Worm (Caenorhabditis elegans): ENCODE measurements around the gene C16C8.27.

Gene C16C8.27

DNA sequence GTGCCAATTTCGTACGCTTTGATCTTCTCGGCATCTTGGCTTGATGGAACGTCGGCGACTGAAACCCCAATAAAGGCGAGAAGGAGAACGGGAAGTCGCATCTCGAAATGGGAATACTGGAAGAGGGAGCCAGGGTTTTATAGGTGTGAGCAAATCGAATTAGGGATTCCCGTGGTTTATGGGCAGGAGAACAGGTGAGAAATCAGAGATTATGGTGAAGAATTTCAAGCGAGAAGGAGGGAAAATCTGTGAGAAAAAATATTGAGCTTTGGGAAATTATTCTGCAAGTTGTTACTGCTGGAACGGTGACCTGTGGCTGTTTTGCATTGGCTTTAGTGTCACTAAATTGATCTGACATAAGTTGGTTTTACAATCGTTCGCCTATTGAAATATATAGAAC, 30.1 kb downstream of the C16C8.27 start, which contains the start of gene Y49F6B.13:
TSS of gene Y49F6B.13 (minus strand) at position 101 of the 400 bp plus-strand sequence.
- no peak for TF ChIP-seq ceh-8 (GFP tag; optimal IDR thresholded peaks at IDR 0.05)
- TF ChIP-seq grh-1 (GFP tag; IDR thresholded peaks at IDR 0.05), result no peak
- no peak for TF ChIP-seq hpl-2 (GFP tag; optimal IDR thresholded peaks at IDR 0.05)
- no peak for TF ChIP-seq efl-1 (optimal IDR thresholded peaks at IDR 0.05)
- peak in 1 of 2 experiments; percentile 47 for TF ChIP-seq efl-1 (GFP tag; optimal IDR thresholded peaks at IDR 0.05 in 1 of 2)
- TF ChIP-seq lin-13 (GFP tag; optimal IDR thresholded peaks at IDR 0.05), result no peak
- TF ChIP-seq Y116A8C.19 (tag; optimal IDR thresholded peaks at IDR 0.05; ENCODE audit: borderline replicate concordance), result no peak

DNA sequence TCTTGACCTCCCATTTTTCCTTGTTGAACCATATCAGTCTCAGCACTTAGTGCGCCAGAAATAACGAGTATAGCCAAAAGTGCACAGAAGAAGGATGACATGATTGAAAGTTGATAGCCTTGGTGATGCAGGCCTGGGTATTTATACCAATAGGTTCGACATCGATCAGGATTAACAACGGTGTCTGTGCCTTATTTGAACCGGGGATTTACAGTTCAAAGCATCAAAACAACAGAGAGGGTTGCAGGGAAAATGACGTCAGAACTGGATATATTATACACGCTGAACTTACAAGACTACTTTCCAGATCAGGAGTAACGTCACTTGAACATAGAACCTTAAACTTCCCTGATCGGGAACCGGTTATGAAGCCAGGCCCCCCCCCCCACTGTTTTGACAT, 30.8 kb downstream of the C16C8.27 start, which contains the start of gene Y49F6B.12:
TSS of gene Y49F6B.12 (minus strand) at position 101 of the 400 bp plus-strand sequence.
- TF ChIP-seq alr-1 (tag; optimal IDR thresholded peaks at IDR 0.05; ENCODE audit: borderline replicate concordance), result no peak
- TF ChIP-seq nhr-84 (tag; optimal IDR thresholded peaks at IDR 0.05), result no peak
- no peak for TF ChIP-seq nhr-237 (tag; optimal IDR thresholded peaks at IDR 0.05)
- TF ChIP-seq tlp-1 (tag; optimal IDR thresholded peaks at IDR 0.05), result no peak
- TF ChIP-seq vab-15 (tag; optimal IDR thresholded peaks at IDR 0.05), result no peak
- no peak for TF ChIP-seq lsy-2 (tag; optimal IDR thresholded peaks at IDR 0.05)
- TF ChIP-seq nhr-76 (tag; optimal IDR thresholded peaks at IDR 0.05), result no peak
- no peak for TF ChIP-seq ceh-88 (GFP tag; IDR thresholded peaks at IDR 0.05)
- TF ChIP-seq skn-1 (tag; optimal IDR thresholded peaks at IDR 0.05), result no peak
- TF ChIP-seq nhr-77 (tag; optimal IDR thresholded peaks at IDR 0.05), result no peak
- TF ChIP-seq lin-15B (tag; optimal IDR thresholded peaks at IDR 0.05), result no peak
- no peak for TF ChIP-seq ceh-63 (GFP tag; optimal IDR thresholded peaks at IDR 0.05)
- TF ChIP-seq unc-86 (tag; optimal IDR thresholded peaks at IDR 0.05), result no peak
- TF ChIP-seq fkh-8 (tag; optimal IDR thresholded peaks at IDR 0.05), result no peak
- TF ChIP-seq ceh-82 (tag; optimal IDR thresholded peaks at IDR 0.05), result no peak
- TF ChIP-seq lin-13 (GFP tag; optimal IDR thresholded peaks at IDR 0.05), result no peak
- no peak for TF ChIP-seq mdl-1 (tag; optimal IDR thresholded peaks at IDR 0.05)
- no peak for TF ChIP-seq xbp-1 (tag; optimal IDR thresholded peaks at IDR 0.05)
- no peak for TF ChIP-seq fkh-10 (GFP tag; optimal IDR thresholded peaks at IDR 0.05)
- no peak for TF ChIP-seq egl-27 (tag; optimal IDR thresholded peaks at IDR 0.05)

DNA sequence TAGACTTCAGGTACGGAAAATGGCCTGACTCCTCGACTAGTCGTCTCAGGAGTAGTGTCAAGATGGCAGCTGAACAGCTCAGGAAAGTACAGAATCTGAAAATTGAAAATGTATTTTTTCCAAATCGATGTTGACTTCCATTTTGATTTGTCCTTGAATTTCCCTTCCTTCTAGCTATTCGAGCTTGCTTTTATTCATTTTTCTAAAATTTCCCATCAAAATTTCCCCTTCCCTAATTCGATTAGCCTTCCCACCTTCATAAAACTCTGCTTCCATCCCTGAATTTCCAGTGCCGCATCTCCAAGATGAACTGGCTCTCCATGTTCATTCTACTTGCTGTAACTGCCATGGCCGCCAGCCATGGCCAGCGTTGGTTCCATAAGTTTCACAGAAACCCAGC, 31.3 kb downstream of the C16C8.27 start, which contains the start of gene Y49F6B.6:
TSS of gene Y49F6B.6 (plus strand) at position 301 of the 400 bp plus-strand sequence.
- TF ChIP-seq snu-23 (GFP tag; optimal IDR thresholded peaks at IDR 0.05) (no peak), alr-1 (tag; optimal IDR thresholded peaks at IDR 0.05; ENCODE audit: borderline replicate concordance) (no peak), pqm-1 (tag; optimal IDR thresholded peaks at IDR 0.05) (no peak), C34B4.2 (tag; optimal IDR thresholded peaks at IDR 0.05) (no peak), dsc-1 (tag; optimal IDR thresholded peaks at IDR 0.05) (no peak), unc-86 (tag; optimal IDR thresholded peaks at IDR 0.05) (no peak)

DNA sequence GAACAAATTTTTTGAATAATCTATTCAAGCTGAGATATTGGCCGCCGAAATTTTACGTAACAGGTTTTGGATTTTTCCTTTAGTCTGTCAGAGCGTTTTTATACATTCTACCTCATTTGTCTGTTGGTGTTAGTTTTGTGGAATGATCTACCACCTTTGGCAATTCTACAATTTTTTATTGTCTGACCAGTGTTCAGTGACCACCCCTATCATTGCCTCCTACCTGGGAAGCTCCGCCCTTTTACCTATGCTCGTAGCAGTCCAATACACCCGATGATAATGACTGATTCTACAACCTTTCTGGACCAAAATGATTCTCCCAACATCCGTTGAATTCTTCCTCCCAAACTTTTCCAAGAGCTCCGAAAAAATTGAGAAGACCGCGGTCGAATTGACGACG, 32.3 kb downstream of the C16C8.27 start, which contains the start of gene sdz-32:
TSS of gene sdz-32 (plus strand) at position 301 of the 400 bp plus-strand sequence.
- TF ChIP-seq lin-13 (GFP tag; optimal IDR thresholded peaks at IDR 0.05), result no peak
- no peak for TF ChIP-seq nhr-19 (GFP tag; conservative IDR thresholded peaks at IDR 0.05)
- TF ChIP-seq unc-30 (tag; optimal IDR thresholded peaks at IDR 0.05), result no peak
- TF ChIP-seq mef-2 (tag; optimal IDR thresholded peaks at IDR 0.05), result no peak
- no peak for TF ChIP-seq tbx-2 (tag; optimal IDR thresholded peaks at IDR 0.05)
- no peak for TF ChIP-seq unc-86 (tag; optimal IDR thresholded peaks at IDR 0.05)
- no peak for TF ChIP-seq skn-1 (tag; optimal IDR thresholded peaks at IDR 0.05)
- TF ChIP-seq lir-3 (tag; optimal IDR thresholded peaks at IDR 0.05; ENCODE audit: poor library complexity), result no peak
- TF ChIP-seq egl-27 (tag; optimal IDR thresholded peaks at IDR 0.05), result no peak
- TF ChIP-seq pax-3 (tag; optimal IDR thresholded peaks at IDR 0.05), result no peak
- TF ChIP-seq nhr-12 (tag; optimal IDR thresholded peaks at IDR 0.05), result no peak
- TF ChIP-seq unc-62 (GFP tag; optimal IDR thresholded peaks at IDR 0.05), result no peak

Data from whole organism, L1 larva.